Fruit fly (Drosophila melanogaster) whole organism, embryonic: ENCODE measurements around the gene ppk23.

Source experiments
- ATbp ChIP-seq: fragments of 200-800 bp; sonication (Bioruptor generic); optimal IDR thresholded peaks from 2 replicates; lab custom pipeline; 2017; ENCODE audit warnings: missing biosample characterization, mild to moderate bottlenecking, missing genetic modification characterization, missing genetic modification reagents
- Antp ChIP-seq: fragments of 200-800 bp; sonication (Bioruptor generic); optimal IDR thresholded peaks from 3 replicates; lab custom pipeline; 2016; ENCODE audit warnings: missing biosample characterization, missing genetic modification characterization
- Bgb ChIP-seq: fragments of 200-800 bp; sonication (Bioruptor generic); IDR thresholded peaks from 2 replicates; pipeline ENCODE4 v1.3.6; 2022; ENCODE audit warnings: missing biosample characterization, missing genetic modification characterization; ENCODE audit not compliant: partially characterized antibody
- CG10543 ChIP-seq: fragments of 200-800 bp; sonication (Bioruptor generic); optimal IDR thresholded peaks from 3 replicates; lab custom pipeline; 2017; ENCODE audit warnings: missing biosample characterization, mild to moderate bottlenecking, missing genetic modification characterization, moderate library complexity
- CG10565 ChIP-seq: fragments of 200-800 bp; sonication (Bioruptor generic); optimal IDR thresholded peaks from 3 replicates; lab custom pipeline; 2016; ENCODE audit warnings: missing biosample characterization, mild to moderate bottlenecking, missing genetic modification characterization
- CG12071 ChIP-seq: fragments of 200-800 bp; sonication (Bioruptor generic); optimal IDR thresholded peaks from 3 replicates; lab custom pipeline; 2018; ENCODE audit warnings: missing biosample characterization, mild to moderate bottlenecking, missing genetic modification characterization
- CG12942 ChIP-seq: fragments of 200-800 bp; sonication (Bioruptor generic); optimal IDR thresholded peaks from 3 replicates; lab custom pipeline; 2016; ENCODE audit warnings: missing biosample characterization, missing genetic modification characterization
- CG15011 ChIP-seq: fragments of 200-800 bp; sonication (Bioruptor generic); optimal IDR thresholded peaks from 3 replicates; lab custom pipeline; 2018; ENCODE audit warnings: missing biosample characterization, mild to moderate bottlenecking, missing genetic modification characterization
- CG16779 ChIP-seq: fragments of 200-800 bp; sonication (Bioruptor generic); IDR thresholded peaks from 2 replicates; pipeline ENCODE4 v1.3.6; 2022; ENCODE audit warnings: missing biosample characterization, missing genetic modification characterization
- CG16815 ChIP-seq: fragments of 200-800 bp; sonication (Bioruptor generic); optimal IDR thresholded peaks from 3 replicates; lab custom pipeline; 2017; ENCODE audit warnings: missing biosample characterization, mild to moderate bottlenecking, missing genetic modification characterization
- CG2678 ChIP-seq: fragments of 200-800 bp; sonication (Bioruptor generic); optimal IDR thresholded peaks from 3 replicates; lab custom pipeline; 2019; ENCODE audit warnings: missing biosample characterization, mild to moderate bottlenecking, missing genetic modification characterization, moderate library complexity
- CG31224 ChIP-seq: fragments of 200-800 bp; sonication (Bioruptor generic); IDR thresholded peaks from 2 replicates; pipeline ENCODE4 v1.3.6; 2022; ENCODE audit warnings: missing biosample characterization, missing genetic modification characterization
- CG32767 ChIP-seq: fragments of 200-800 bp; sonication (Bioruptor generic); IDR thresholded peaks from 2 replicates; pipeline ENCODE4 v1.3.6; 2022; ENCODE audit warnings: missing biosample characterization, missing genetic modification characterization
- CG7786 ChIP-seq: fragments of 200-800 bp; sonication (Bioruptor generic); optimal IDR thresholded peaks from 2 replicates; lab custom pipeline; 2016; ENCODE audit warnings: missing biosample characterization, missing genetic modification characterization
- CG7963 ChIP-seq: fragments of 200-800 bp; sonication (Bioruptor generic); IDR thresholded peaks from 3 replicates; pipeline ENCODE4 v1.3.6; 2022; ENCODE audit warnings: missing biosample characterization, missing genetic modification characterization; ENCODE audit not compliant: partially characterized antibody
- CG8478 ChIP-seq: fragments of >200 bp; optimal IDR thresholded peaks from 2 replicates; lab custom pipeline; 2018
- CG9215 ChIP-seq: fragments of 200-800 bp; sonication (Bioruptor generic); IDR thresholded peaks from 2 replicates; pipeline ENCODE4 v1.3.6; 2022; ENCODE audit warnings: missing biosample characterization, missing genetic modification characterization
- CG9932 ChIP-seq: fragments of 200-800 bp; sonication (Bioruptor generic); IDR thresholded peaks from 2 replicates; pipeline ENCODE4 v1.3.6; 2022; ENCODE audit warnings: missing biosample characterization, missing genetic modification characterization
- HLH3B ChIP-seq: fragments of 200-800 bp; sonication (Bioruptor generic); IDR thresholded peaks from 2 replicates; pipeline ENCODE4 v1.3.6; 2022; ENCODE audit warnings: missing biosample characterization, missing genetic modification characterization
- HLH4C ChIP-seq: fragments of 200-800 bp; sonication (Bioruptor generic); IDR thresholded peaks from 3 replicates; pipeline ENCODE4 v1.3.6; 2022; ENCODE audit warnings: missing biosample characterization, missing genetic modification characterization; ENCODE audit not compliant: partially characterized antibody
- HLHmδ ChIP-seq: fragments of 200-800 bp; sonication (Bioruptor generic); optimal IDR thresholded peaks from 2 replicates; lab custom pipeline; 2018; ENCODE audit warnings: missing biosample characterization, mild to moderate bottlenecking, missing genetic modification characterization, moderate library complexity
- MTF-1 ChIP-seq: fragments of 200-800 bp; sonication (Bioruptor generic); optimal IDR thresholded peaks from 2 replicates; lab custom pipeline; 2018; ENCODE audit warnings: missing biosample characterization, mild to moderate bottlenecking, missing genetic modification characterization, borderline replicate concordance
- Mad ChIP-seq: fragments of 200-800 bp; sonication (Bioruptor generic); optimal IDR thresholded peaks from 2 replicates; lab custom pipeline; 2016; ENCODE audit warnings: missing biosample characterization, missing genetic modification characterization
- Max ChIP-seq: fragments of 200-800 bp; sonication (Bioruptor generic); optimal IDR thresholded peaks from 2 replicates; lab custom pipeline; 2016; ENCODE audit warnings: missing biosample characterization, mild to moderate bottlenecking, missing genetic modification characterization
- Med ChIP-seq: fragments of 200-800 bp; sonication (Bioruptor generic); peaks from one replicate; lab custom pipeline; 2016; ENCODE audit warnings: missing biosample characterization, missing genetic modification characterization, mild to moderate bottlenecking, inconsistent platforms, moderate library complexity
- Mrtf ChIP-seq: fragments of 200-800 bp; sonication (Bioruptor generic); IDR thresholded peaks from 3 replicates; pipeline ENCODE4 v1.3.6; 2022; ENCODE audit warnings: missing biosample characterization, missing genetic modification characterization
- Opbp ChIP-seq: fragments of 200-800 bp; sonication (Bioruptor generic); IDR thresholded peaks from 3 replicates; pipeline ENCODE4 v1.3.6; 2022; ENCODE audit warnings: missing biosample characterization, missing genetic modification characterization; ENCODE audit not compliant: partially characterized antibody
- Optix ChIP-seq: fragments of 200-800 bp; sonication (Bioruptor generic); IDR thresholded peaks from 3 replicates; pipeline ENCODE4 v1.3.6; 2022; ENCODE audit warnings: missing biosample characterization, missing genetic modification characterization
- Poxn ChIP-seq: fragments of 200-800 bp; sonication (Bioruptor generic); IDR thresholded peaks from 2 replicates; pipeline ENCODE4 v1.3.6; 2022; ENCODE audit warnings: missing biosample characterization, missing genetic modification characterization
- ase ChIP-seq: fragments of 200-800 bp; sonication (Bioruptor generic); IDR thresholded peaks from 3 replicates; pipeline ENCODE4 v1.3.6; 2022; ENCODE audit warnings: missing biosample characterization, missing genetic modification characterization
- cato ChIP-seq: fragments of 200-800 bp; sonication (Bioruptor generic); optimal IDR thresholded peaks from 2 replicates; lab custom pipeline; 2016; ENCODE audit warnings: missing biosample characterization, missing genetic modification characterization, borderline replicate concordance
- chif ChIP-seq, 2 experiments: fragments of 200-800 bp; sonication (Bioruptor generic); optimal IDR thresholded peaks; 3 replicates each; lab custom pipeline; 2016; ENCODE audit warnings: missing biosample characterization in 2 of 2, missing genetic modification characterization in 2 of 2
- corto ChIP-seq: fragments of 200-800 bp; sonication (Bioruptor generic); optimal IDR thresholded peaks from 2 replicates; lab custom pipeline; 2016; ENCODE audit warnings: missing biosample characterization, mild to moderate bottlenecking, missing genetic modification characterization, moderate library complexity
- dm ChIP-seq: fragments of 200-800 bp; sonication (Bioruptor generic); optimal IDR thresholded peaks from 3 replicates; lab custom pipeline; 2016; ENCODE audit warnings: missing biosample characterization, missing genetic modification characterization
- ems ChIP-seq: fragments of 200-800 bp; sonication (Bioruptor generic); optimal IDR thresholded peaks from 3 replicates; lab custom pipeline; 2016; ENCODE audit warnings: missing biosample characterization, missing genetic modification characterization
- fru ChIP-seq: fragments of >200 bp; optimal IDR thresholded peaks from 2 replicates; lab custom pipeline; 2017
- her ChIP-seq: fragments of 200-800 bp; sonication (Bioruptor generic); optimal IDR thresholded peaks from 2 replicates; lab custom pipeline; 2016; ENCODE audit warnings: missing biosample characterization, missing genetic modification characterization
- insv ChIP-seq, 2 experiments: fragments of 200-800 bp; sonication (Bioruptor generic); optimal IDR thresholded peaks; 3 replicates each; lab custom pipeline; 2016 to 2018; ENCODE audit warnings: missing biosample characterization in 2 of 2, missing genetic modification characterization in 2 of 2
- jumu ChIP-seq: fragments of 200-800 bp; sonication (Bioruptor generic); optimal IDR thresholded peaks from 3 replicates; lab custom pipeline; 2016; ENCODE audit warnings: missing biosample characterization, missing genetic modification characterization
- kay ChIP-seq: fragments of 200-800 bp; sonication (Bioruptor generic); optimal IDR thresholded peaks from 2 replicates; lab custom pipeline; 2016; ENCODE audit warnings: missing biosample characterization, missing genetic modification characterization
- lov ChIP-seq, 2 experiments: fragments of 200-800 bp in 1 of 2; fragments of >200 bp in 1 of 2; sonication (Bioruptor generic) in 1 of 2; IDR thresholded peaks in 1 of 2; optimal IDR thresholded peaks in 1 of 2; 2 replicates in 1 of 2; 3 replicates in 1 of 2; pipeline versions ENCODE4 v1.3.6 to Lab custom; 2017 to 2022; ENCODE audit warnings: missing biosample characterization in 1 of 2, missing genetic modification characterization in 1 of 2
- nau ChIP-seq: fragments of 200-800 bp; sonication (Bioruptor generic); optimal IDR thresholded peaks from 3 replicates; lab custom pipeline; 2017; ENCODE audit warnings: missing biosample characterization, mild to moderate bottlenecking, missing genetic modification characterization, missing genetic modification reagents
- pb ChIP-seq: fragments of 200-800 bp; sonication (Bioruptor generic); optimal IDR thresholded peaks from 3 replicates; lab custom pipeline; 2016; ENCODE audit warnings: missing biosample characterization, missing genetic modification characterization
- pros ChIP-seq: fragments of 200-800 bp; sonication (Bioruptor generic); optimal IDR thresholded peaks from 3 replicates; lab custom pipeline; 2019; ENCODE audit warnings: missing biosample characterization, mild to moderate bottlenecking, missing genetic modification characterization, moderate library complexity
- pum ChIP-seq: fragments of 200-800 bp; sonication (Bioruptor generic); optimal IDR thresholded peaks from 2 replicates; lab custom pipeline; 2016; ENCODE audit warnings: missing biosample characterization, missing genetic modification characterization
- seq ChIP-seq: fragments of 200-800 bp; sonication (Bioruptor generic); IDR thresholded peaks from 2 replicates; pipeline ENCODE4 v1.3.6; 2022; ENCODE audit warnings: missing biosample characterization, missing genetic modification characterization
- sim ChIP-seq: fragments of 200-800 bp; sonication (Bioruptor generic); IDR thresholded peaks from 2 replicates; pipeline ENCODE4 v1.3.6; 2022; ENCODE audit warnings: missing biosample characterization, missing genetic modification characterization
- so ChIP-seq: fragments of 200-800 bp; sonication (Bioruptor generic); IDR thresholded peaks from 3 replicates; pipeline ENCODE4 v1.3.6; 2022; ENCODE audit warnings: missing biosample characterization, missing genetic modification characterization
- tio ChIP-seq: fragments of 200-800 bp; sonication (Bioruptor generic); optimal IDR thresholded peaks from 2 replicates; lab custom pipeline; 2017; ENCODE audit warnings: missing biosample characterization, missing genetic modification characterization, inconsistent platforms
- twi ChIP-seq: fragments of 200-800 bp; optimal IDR thresholded peaks from 2 replicates; lab custom pipeline; 2019; ENCODE audit warnings: missing biosample characterization, mild to moderate bottlenecking, missing genetic modification characterization, moderate library complexity
- wdn ChIP-seq: fragments of 200-800 bp; sonication (Bioruptor generic); IDR thresholded peaks from 2 replicates; pipeline ENCODE4 v1.3.6; 2022; ENCODE audit warnings: missing biosample characterization, missing genetic modification characterization

ppk23 gene

DNA sequence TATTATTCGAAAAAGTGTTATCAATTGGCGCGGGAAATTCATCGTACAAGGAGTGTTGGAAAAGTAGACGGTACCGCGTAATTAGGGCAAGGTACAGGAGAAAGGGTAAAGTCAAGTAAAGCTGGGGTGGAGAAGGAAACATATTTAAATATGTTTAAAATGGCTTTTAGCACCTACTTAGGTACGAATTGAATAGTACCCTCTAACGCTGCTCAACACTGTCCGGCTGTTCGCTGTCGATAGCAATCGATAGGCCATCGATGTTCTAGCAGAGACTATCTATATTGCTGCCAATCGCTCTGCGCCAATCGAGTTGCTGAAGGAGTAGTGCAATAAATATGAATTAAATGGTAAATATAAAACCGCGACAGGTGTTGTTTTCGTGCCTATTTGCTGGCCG lies 30.3 kb upstream of the ppk23 start, which contains the start of gene X11L (continued):
- TF ChIP-seq Poxn (GFP tag; lab: Robert Waterston, UW) (no peak), seq (GFP tag; lab: Robert Waterston, UW) (0 out of 2 replicates have a peak, but pooled peaks have one; percentile 24), ems (GFP tag; lab: Kevin White, UChicago) (peak; percentile 59), CG32767 (GFP tag; lab: Robert Waterston, UW) (no peak), HLH4C (GFP tag; lab: Robert Waterston, UW) (peak; percentile 90), corto (GFP tag; lab: Kevin White, UChicago) (peak; percentile 22), CG12942 (GFP tag; lab: Kevin White, UChicago) (peak; percentile 64), chif (GFP tag; optimal IDR thresholded peaks at IDR 0.05; lab: Kevin White, UChicago) (peak; percentile 52 to 63), pros (GFP tag; lab: Kevin White, UChicago) (no peak), CG10565 (GFP tag; lab: Kevin White, UChicago) (no peak), CG15011 (GFP tag; lab: Kevin White, UChicago) (no peak), CG10543 (no peak), kay (GFP tag; lab: Kevin White, UChicago) (peak; percentile 54), wdn (0 out of 2 replicates have a peak, but pooled peaks have one; percentile 42), nau (GFP tag; lab: Kevin White, UChicago) (no peak), HLH3B (GFP tag; lab: Robert Waterston, UW) (peak; percentile 65; the same call in 1 of the 2 replicates), ATbp (GFP tag; lab: Kevin White, UChicago) (peak; percentile 52), CG9215 (GFP tag; lab: Robert Waterston, UW) (peak; percentile 40; the same call in 1 of the 2 replicates), pum (GFP tag; lab: Kevin White, UChicago) (peak; percentile 69), dm (GFP tag; lab: Kevin White, UChicago) (peak; percentile 8), insv (GFP tag; optimal IDR thresholded peaks at IDR 0.05; lab: Kevin White, UChicago) (no peak), CG7963 (GFP tag; lab: Robert Waterston, UW) (peak; percentile 77; the same call in 2 of the 3 replicates), ase (GFP tag; lab: Robert Waterston, UW) (peak; percentile 53; the same call in 2 of the 3 replicates), so (GFP tag; lab: Robert Waterston, UW) (no peak), Mrtf (GFP tag; lab: Robert Waterston, UW) (peak; percentile 53; the same call in 1 of the 3 replicates), CG31224 (GFP tag; lab: Robert Waterston, UW) (0 out of 2 replicates have a peak, but pooled peaks have one; percentile 11), pb (GFP tag; lab: Kevin White, UChicago) (peak; percentile 55), Mad (GFP tag; lab: Kevin White, UChicago) (peak; percentile 64), HLHmδ (GFP tag; lab: Kevin White, UChicago) (no peak), fru (lab: Kevin White, UChicago) (no peak), lov (optimal IDR thresholded peaks at IDR 0.05; lab: Kevin White, UChicago) (no peak), lov (GFP tag; IDR thresholded peaks at IDR 0.05; lab: Robert Waterston, UW) (no peak), cato (GFP tag; lab: Kevin White, UChicago) (peak; percentile 37), CG12071 (no peak), CG16779 (GFP tag; lab: Robert Waterston, UW) (0 out of 2 replicates have a peak, but pooled peaks have one; percentile 51), twi (tag; lab: Kevin White, UChicago) (peak; percentile 7), Opbp (GFP tag; lab: Robert Waterston, UW) (peak; percentile 91), CG8478 (no peak), jumu (GFP tag; lab: Kevin White, UChicago) (peak; percentile 76), Med (peak; percentile 96), her (peak; percentile 76), Antp (peak; percentile 75), Max (GFP tag; lab: Kevin White, UChicago) (peak; percentile 34), sim (GFP tag; lab: Robert Waterston, UW) (no peak), CG9932 (peak; percentile 85), MTF-1 (GFP tag; lab: Kevin White, UChicago) (no peak), CG2678 (no peak), Optix (GFP tag; lab: Robert Waterston, UW) (peak; percentile 75), CG16815 (GFP tag; lab: Kevin White, UChicago) (peak; percentile 46), Bgb (GFP tag; lab: Robert Waterston, UW) (peak; percentile 94), tio (GFP tag; lab: Kevin White, UChicago) (no peak), CG7786 (peak; percentile 84)
